Fruit fly (Drosophila melanogaster): ENCODE measurements around the gene CG8745.

CG8745 gene

DNA sequence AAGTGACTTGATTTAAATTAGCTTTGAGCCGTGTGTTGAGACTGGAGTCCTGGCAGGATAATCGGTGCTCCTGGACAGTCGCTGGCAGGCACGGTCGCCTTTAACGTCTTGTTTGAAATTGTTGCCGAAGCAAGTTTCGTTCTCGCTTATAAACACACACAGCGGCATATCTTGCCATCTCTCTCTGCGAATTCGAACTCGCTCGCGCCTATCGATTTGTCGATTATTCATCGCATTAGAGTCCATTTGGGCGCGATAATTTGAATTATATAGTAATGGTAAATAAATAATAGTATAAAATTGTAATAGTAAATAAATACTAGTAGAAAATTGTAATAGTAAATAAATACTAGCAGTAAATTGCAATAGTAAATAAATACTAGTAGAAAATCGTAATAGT is at the start of gene CG8745:
Gene CG8745 (minus strand): TSS at position 126 of the 400 bp plus-strand sequence.
- TF ChIP-seq psq (optimal IDR thresholded peaks at IDR 0.05) (no peak), Myc (optimal IDR thresholded peaks at IDR 0.05) (no peak), Sin3A (optimal IDR thresholded peaks at IDR 0.05) (no peak), h (optimal IDR thresholded peaks at IDR 0.05) (no peak), insv (optimal IDR thresholded peaks at IDR 0.05) (no peak), ttk (optimal IDR thresholded peaks at IDR 0.05) (no peak)

DNA sequence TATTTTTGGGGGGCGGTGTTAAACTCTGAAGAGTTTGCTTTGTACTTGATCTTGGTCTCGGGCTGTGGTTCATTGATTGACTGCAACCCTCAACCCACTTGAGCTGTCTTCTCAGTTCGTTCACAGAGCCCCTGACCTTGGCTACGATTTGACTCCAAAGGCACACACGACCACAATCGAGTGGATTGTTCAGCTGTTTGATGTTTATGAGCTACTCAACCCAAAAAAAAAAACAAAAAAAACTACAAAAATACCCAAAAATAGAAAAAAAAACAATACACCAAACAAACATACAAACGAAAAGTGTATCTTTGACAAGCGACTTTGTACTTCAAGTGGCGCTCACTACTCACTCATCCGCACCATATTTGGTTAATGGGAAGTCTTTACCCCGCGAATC is 47.9 kb upstream of the CG8745 start:
- TF ChIP-seq h (optimal IDR thresholded peaks at IDR 0.05) (no peak), Sin3A (optimal IDR thresholded peaks at IDR 0.05) (no peak), ttk (optimal IDR thresholded peaks at IDR 0.05) (no peak), Myc (optimal IDR thresholded peaks at IDR 0.05) (no peak)

DNA sequence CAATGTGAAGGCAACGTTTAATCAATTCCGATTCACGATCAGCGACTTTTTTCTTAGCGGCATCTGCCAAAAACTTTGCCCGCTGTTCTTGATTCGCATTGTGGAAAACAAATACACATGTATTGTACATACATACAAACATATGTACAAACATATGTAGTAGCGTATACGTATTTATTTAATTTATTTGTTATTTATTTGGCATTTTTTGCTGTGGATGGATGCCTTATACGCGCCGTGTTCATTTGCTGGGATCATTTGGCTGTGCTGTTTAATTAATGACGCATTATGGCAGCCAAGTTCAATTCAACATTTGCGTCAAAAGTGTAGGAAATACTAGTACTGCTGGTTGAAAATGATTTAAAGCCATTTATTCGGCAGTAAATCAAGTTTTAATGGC is 46.1 kb upstream of the CG8745 start:
- TF ChIP-seq ttk (optimal IDR thresholded peaks at IDR 0.05) (no peak), insv (optimal IDR thresholded peaks at IDR 0.05) (no peak), Sin3A (optimal IDR thresholded peaks at IDR 0.05) (no peak), psq (optimal IDR thresholded peaks at IDR 0.05) (no peak), h (optimal IDR thresholded peaks at IDR 0.05) (no peak), Myc (optimal IDR thresholded peaks at IDR 0.05) (no peak)

DNA sequence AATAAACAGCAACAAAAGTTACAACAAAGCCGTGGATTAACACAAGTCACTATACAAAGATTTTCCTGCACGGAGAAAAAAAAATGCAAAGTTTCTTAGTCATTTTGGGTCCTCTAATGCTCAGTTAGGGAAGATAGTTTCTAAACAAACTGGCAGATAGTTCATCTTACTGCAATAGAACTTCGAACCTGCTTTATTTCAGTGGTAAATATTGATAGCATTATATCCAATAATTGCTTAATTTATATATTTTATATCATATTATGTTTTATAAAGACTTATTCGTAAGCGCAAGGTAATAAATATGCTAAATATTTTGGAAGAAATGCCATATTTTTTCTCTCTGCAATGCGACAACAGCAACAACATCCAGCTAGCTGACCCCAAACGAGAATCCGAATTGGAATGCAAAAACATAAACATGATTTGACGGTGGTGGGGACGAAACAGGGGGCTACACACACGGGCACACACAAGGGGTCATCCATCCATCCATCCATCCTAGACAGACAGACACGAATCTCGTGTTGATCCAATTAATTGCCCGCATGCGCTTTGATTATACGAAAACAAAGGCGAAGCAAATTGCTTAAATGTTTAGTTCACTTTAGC is 45.0 kb upstream of the CG8745 start:
- TF ChIP-seq Sin3A (optimal IDR thresholded peaks at IDR 0.05) (no peak), Myc (optimal IDR thresholded peaks at IDR 0.05) (no peak)

DNA sequence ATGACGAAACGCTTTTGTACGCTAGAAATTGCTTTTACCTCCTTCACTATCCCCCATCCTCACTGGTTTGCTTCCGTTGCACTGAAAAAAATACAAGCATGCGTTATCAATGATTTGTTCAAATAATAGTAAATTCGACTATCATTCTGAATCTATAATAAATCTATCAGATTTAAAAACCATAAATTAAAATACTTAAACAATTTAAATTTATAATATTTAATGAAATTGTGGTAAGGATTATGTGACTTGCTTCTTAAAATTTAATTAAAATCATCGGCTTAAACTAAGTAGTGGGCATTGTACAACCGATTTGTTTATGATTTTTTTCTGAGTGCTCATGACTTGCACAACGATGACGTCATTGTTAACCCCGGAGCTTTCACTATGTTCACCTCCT is 38.8 kb upstream of the CG8745 start:
- no peak for TF ChIP-seq psq (optimal IDR thresholded peaks at IDR 0.05)

DNA sequence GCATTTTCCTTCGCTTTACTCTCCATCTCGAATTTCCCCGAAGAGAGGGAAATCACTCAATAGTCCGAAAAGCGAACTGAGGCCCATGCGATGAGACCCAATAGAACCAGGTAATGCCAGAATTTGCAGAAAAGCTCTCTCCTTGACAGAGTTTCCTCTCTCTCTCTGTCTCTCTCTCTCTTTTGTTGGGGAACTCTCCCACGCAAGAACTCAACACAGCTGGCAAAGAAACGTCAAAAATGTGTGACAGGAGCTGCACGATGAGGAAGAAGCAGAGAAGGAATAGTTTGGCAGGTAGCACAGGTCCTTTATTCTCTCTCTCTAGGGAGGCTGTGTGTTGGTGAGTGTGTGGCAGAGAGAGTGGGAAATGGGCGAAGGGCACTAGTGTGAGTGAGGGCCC is 37.7 kb upstream of the CG8745 start:
- TF ChIP-seq Myc (optimal IDR thresholded peaks at IDR 0.05) (no peak), insv (optimal IDR thresholded peaks at IDR 0.05) (no peak)

DNA sequence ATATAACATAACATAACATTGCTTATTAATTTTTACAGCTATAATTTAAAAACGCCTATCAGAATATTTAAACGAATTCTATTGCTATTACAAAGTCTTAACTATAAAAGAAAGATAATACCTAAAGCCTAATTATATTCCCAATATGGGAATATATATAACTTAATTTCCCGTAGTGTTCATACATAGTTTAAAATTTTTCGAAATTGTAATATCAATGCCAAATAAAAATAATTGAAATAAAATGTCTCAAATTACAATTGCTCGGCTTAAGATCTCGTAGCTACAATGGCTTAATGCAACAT is 37.3 kb upstream of the CG8745 start:
- no peak for TF ChIP-seq Myc (optimal IDR thresholded peaks at IDR 0.05)
- no peak for TF ChIP-seq ttk (optimal IDR thresholded peaks at IDR 0.05)
- TF ChIP-seq psq (optimal IDR thresholded peaks at IDR 0.05) = no peak
- TF ChIP-seq h (optimal IDR thresholded peaks at IDR 0.05) = no peak
- TF ChIP-seq insv (optimal IDR thresholded peaks at IDR 0.05) = no peak

DNA sequence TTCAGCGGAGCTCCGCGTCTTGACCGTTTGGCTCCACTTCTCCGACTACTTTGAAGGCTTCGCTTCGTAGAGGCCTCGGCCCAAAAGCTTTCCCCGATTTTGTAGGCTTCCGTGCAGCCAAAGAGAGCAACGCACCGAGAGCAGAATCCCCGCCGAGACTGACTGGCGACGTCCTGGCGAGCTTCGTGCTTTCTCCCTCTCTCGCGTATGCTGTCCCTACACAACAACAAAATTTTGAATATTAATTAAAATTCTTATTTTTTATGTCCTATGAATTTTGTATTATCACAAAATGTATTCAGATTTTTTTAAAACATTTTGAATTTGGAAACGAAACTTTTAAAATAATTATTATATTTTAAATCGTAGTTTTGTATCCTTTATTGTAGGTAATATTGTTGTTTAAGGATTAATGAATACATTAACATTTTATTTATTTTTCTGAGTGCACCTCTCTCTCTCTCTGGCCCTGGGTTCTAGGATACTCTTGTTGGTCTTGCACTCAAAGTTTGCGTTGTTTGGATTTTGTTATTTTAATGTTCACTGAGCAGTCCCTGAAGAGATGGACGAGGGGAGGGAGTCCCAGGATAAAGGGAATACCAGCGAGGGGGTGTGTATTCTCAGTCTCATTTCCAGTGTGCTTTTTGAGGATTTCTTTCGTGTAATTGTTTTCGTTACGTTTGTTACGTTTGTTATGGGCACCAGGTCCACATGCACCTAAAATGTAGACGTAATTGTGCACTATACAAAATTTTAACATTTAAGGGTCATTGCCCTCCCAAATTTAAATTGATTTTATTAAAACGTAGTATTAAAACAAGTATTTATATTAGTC is 36.7 kb upstream of the CG8745 start, which contains the start of gene dysc:
Gene dysc (minus strand): TSS at position 51 of the 835 bp plus-strand sequence.
- TF ChIP-seq h (optimal IDR thresholded peaks at IDR 0.05) (no peak), Sin3A (optimal IDR thresholded peaks at IDR 0.05) (no peak), ttk (optimal IDR thresholded peaks at IDR 0.05) (no peak), psq (optimal IDR thresholded peaks at IDR 0.05) (no peak), Myc (optimal IDR thresholded peaks at IDR 0.05) (no peak), insv (optimal IDR thresholded peaks at IDR 0.05) (no peak)

DNA sequence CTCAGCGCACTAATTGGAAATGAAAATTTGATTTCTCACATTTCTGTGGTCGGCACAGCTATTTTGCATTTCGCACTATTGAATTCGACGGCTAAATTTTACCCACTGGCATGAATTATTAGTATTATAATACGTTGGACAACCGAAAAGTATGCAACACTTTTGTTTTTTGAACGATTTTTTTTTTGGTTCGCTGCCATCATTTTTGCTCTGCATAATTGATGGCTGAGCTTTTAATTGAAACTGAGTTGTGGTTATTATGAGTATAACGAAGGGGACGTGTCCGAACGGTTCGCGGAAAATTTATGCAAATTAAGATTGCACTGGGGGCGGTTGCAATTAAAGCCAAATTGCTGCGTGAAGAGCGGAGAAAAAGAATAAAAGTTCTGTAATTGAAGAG is 33.9 kb upstream of the CG8745 start:
- TF ChIP-seq h (optimal IDR thresholded peaks at IDR 0.05) (no peak), Sin3A (optimal IDR thresholded peaks at IDR 0.05) (no peak), psq (optimal IDR thresholded peaks at IDR 0.05) (no peak), ttk (optimal IDR thresholded peaks at IDR 0.05) (no peak), insv (optimal IDR thresholded peaks at IDR 0.05) (no peak)

DNA sequence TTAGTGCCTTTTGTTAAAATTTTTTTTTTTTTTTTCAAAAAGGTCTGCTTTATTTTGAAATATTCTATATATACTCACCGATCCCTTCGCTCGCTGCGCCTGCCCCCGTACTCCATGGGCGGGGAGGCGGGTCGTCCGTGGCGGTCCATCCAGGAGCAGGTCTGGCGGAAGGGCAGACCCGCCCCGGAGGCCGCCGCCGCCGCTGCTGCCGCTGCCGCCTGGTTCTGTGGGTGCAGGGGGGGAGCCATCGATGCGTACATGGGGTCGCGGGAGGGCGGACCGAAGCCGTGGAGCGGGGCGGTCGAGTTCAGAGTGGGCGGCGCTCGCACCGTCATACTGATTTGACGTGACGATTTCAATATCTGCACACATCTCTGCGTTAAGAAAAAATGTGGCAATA is 20.4 kb upstream of the CG8745 start:
- TF ChIP-seq insv (optimal IDR thresholded peaks at IDR 0.05) (no peak), Myc (optimal IDR thresholded peaks at IDR 0.05) (no peak), Sin3A (optimal IDR thresholded peaks at IDR 0.05) (no peak), h (optimal IDR thresholded peaks at IDR 0.05) (no peak), psq (optimal IDR thresholded peaks at IDR 0.05) (no peak), ttk (optimal IDR thresholded peaks at IDR 0.05) (no peak)

DNA sequence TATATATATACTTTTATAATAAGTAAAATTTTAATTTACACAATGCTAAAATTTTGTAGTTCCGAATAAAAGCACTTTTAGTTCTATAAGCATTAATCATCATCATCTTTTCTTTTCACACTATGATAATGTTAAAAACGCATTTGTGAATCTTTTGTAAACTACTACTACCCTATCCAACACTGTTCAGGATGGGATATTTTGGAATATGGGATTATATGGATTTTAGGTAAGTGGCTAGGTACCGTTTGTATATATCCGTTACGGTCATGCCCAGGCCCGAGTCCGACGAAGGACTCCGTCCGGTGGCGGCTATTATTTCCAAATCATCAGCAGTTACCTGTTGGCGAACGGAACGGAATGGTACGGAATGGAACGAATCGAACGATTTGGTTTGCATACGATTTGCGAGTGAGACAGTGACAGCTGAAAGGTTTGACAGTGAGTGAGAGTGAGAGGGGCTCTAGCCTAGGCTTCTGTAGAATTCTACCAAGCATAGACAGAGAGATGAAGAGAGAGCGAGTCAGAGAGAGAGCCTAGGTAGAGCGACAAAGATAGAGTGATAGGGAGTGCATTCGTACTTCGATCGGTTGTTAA is 17.9 kb upstream of the CG8745 start:
- TF ChIP-seq Myc (optimal IDR thresholded peaks at IDR 0.05) = no peak
- no peak for TF ChIP-seq Sin3A (optimal IDR thresholded peaks at IDR 0.05)
- TF ChIP-seq h (optimal IDR thresholded peaks at IDR 0.05) = no peak
- TF ChIP-seq ttk (optimal IDR thresholded peaks at IDR 0.05) = no peak
- TF ChIP-seq psq (optimal IDR thresholded peaks at IDR 0.05) = no peak
- TF ChIP-seq insv (optimal IDR thresholded peaks at IDR 0.05) = no peak

DNA sequence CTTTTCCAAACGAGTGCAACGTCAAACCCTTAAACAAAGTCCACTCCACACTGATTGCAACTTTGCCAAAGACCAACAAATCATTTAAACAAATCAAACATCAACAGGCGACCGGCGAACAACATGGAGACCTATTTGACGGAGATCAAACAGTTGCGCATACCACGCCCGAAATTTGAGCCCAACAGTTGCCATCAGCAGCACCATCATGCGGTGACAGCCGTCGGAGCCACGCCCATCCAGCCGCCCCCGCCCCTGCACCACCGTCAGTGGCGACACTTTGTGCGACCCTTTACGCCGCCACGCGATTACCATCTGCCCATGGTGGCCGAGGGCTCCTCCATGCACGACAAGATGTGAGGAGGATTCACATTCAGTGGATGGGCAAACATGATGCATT is 15.8 kb upstream of the CG8745 start:
- no peak for TF ChIP-seq ttk (optimal IDR thresholded peaks at IDR 0.05)
- no peak for TF ChIP-seq insv (optimal IDR thresholded peaks at IDR 0.05)
- no peak for TF ChIP-seq Sin3A (optimal IDR thresholded peaks at IDR 0.05)
- no peak for TF ChIP-seq Myc (optimal IDR thresholded peaks at IDR 0.05)
- TF ChIP-seq h (optimal IDR thresholded peaks at IDR 0.05) = no peak
- no peak for TF ChIP-seq psq (optimal IDR thresholded peaks at IDR 0.05)

DNA sequence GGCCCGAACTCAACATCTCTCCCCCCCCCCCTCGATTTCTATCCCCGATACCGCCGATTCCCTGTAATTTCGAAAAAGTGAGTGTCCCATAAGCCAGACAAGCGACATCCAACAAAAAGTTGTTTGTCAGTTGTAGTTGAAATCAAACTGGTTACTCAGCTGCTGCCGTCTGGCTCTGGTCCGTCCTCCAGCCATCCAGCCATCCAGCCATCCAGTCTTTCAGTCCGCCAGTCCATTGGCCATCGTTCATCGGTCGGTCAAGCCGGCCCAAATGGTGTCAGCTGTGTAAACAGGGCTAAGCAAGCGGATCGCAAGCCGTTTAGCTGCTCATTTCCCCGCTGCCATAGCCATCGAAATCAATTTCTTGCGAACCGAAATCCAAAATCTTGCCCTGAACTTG is 14.8 kb upstream of the CG8745 start:
- TF ChIP-seq Sin3A (optimal IDR thresholded peaks at IDR 0.05) (no peak), Myc (optimal IDR thresholded peaks at IDR 0.05) (no peak), psq (optimal IDR thresholded peaks at IDR 0.05) (no peak), insv (optimal IDR thresholded peaks at IDR 0.05) (no peak), h (optimal IDR thresholded peaks at IDR 0.05) (no peak), ttk (optimal IDR thresholded peaks at IDR 0.05) (no peak)

Measured in Kc167 (cell line).